Fruit fly (Drosophila melanogaster) S2 (cell line): ENCODE data around the gene CG14609.

Experiments used
- CG8478 ChIP-seq: fragments of >200 bp; optimal IDR thresholded peaks from 2 replicates; lab custom pipeline; 2018
- CTCF ChIP-seq, 2 experiments: fragments of >200 bp; optimal IDR thresholded peaks; 2 replicates each; lab custom pipeline; 2018

Gene CG14609

dm6 chr3R:7200670-7201069 lies at the start of gene CG14609:
Gene CG14609 (plus strand): TSS chr3R:7200970.
- TF ChIP-seq CTCF (optimal IDR thresholded peaks at IDR 0.05; lab: Kevin White, UChicago), result no peak
- TF ChIP-seq CG8478 (lab: Kevin White, UChicago), result no peak

DNA sequence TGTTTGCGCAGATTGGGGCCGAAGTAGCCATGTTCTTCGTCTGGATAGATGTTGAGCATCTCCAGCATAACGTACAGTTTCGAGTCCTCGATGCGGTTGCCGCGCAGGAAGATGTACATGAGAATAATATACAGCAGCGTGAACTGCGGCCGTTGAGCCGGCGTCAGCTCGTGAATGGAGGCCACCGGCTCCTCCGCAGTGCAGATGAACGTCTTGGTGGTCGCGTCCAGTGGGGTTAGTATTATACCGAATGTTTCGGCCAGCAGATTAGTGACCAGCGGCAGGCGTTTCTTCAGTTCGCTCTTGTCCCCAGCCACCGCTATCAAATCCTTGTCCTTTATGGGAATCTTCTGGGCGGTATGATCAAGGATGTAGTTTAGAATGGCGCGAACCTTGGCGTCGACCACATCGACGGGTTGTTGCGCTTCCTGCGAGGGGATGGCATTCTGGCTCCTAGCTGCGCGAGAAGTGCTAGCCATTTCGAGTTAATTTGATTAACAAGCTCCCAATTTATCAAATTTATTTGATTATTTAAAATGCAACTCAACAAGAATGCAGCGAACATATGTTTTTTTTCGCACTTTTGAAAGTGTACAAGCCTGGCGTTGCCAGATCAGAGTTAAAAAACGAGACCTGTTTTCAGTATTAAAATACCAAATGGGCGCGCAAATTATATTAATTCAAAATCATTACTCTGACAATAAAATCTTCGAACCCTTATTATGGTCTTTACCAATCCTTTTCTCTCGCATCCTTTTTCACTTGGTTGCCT lies 46.0 kb upstream of the CG14609 start, which contains the start of gene MAGE:
Gene MAGE, minus strand, starts transcription at position 595 of the 772 bp plus-strand sequence.
- TF ChIP-seq CG8478 (lab: Kevin White, UChicago) (no peak), CTCF (optimal IDR thresholded peaks at IDR 0.05; lab: Kevin White, UChicago) (no peak)

DNA sequence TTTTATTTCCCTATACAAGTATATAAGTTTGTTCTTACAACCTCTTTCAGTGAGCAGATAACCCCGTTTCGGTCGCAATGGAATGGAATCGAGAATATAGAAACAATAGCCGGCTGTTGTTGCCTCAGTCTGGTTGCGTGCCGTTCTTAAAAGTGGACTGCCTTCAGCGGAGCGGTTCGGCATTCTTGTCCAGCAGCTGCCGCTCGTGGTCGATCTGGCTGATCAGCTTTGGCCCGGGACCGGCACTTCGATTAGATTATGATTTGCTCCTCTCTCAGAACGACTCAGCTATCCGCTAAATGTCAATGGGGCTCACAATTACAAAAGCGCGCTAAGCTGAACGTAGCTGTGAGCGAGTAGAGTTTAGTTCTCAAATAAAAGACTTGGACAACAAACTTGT lies 43.7 kb upstream of the CG14609 start:
- TF ChIP-seq CG8478 (lab: Kevin White, UChicago) (no peak), CTCF (optimal IDR thresholded peaks at IDR 0.05; lab: Kevin White, UChicago) (no peak)

DNA sequence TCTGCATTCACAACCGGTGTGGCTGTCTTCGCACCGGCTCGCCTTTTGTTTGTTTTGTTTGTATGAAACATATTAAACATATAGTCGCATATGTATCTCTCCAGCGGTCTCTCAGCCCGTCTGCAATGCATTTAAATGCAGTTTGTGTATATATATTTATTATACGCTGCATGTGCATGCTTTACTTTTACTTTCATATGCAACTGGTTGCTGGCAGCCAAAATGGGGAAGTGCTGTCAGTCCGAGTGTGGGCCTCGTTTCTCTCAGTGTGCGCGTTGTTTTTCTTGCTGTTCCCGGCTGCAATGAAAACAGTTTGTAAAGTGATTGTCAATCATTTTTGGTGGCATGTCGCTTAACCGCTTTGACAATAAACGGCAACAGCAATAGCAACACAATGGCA lies 41.2 kb upstream of the CG14609 start:
- TF ChIP-seq CG8478 (lab: Kevin White, UChicago) (no peak), CTCF (optimal IDR thresholded peaks at IDR 0.05; lab: Kevin White, UChicago) (no peak)

DNA sequence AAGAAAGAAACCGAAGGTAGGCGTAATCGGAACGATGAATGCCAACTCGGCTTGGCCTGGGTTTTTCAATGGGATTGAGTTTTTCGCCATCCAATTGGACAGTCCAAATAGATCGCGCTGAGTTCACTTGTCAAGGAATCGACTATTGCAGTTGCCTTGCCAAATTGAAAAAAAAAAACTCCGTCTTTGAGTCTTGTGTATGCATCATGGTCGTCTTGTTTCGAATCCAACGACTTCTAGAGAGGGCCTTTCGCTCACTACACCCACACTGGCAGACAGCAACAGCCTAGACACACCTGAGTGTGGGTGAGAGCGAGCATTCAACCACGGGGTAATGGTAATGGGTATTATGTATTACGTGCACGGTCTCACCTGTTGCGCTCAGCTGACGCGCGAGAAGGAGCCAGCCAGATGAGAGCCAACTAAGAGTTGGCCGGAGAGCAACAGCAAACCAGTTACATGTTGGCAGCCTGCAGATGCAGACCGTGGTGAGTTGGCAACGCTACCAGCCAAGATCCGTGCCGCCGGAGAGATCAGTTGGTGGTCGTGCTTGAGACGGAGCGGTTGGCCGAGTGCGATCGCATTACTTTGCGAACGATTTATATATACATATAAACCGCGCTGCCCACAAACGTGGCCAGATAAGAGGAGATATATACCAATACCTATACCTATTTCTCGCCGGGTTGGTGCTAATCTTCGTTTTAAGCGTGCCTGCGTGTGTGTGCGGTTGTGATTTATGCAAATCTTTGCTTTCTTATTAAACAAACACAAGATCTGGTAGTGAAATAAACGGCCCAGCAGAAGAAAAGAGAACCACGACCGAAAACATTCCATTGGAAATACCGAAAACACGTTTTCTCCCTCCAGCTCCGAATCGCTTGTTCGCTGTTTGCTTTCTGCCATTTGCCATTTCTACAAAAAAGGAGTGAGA lies 38.1 kb upstream of the CG14609 start, which contains the start of gene sas:
Gene sas, plus strand, starts transcription at position 453 of the 934 bp plus-strand sequence.
- TF ChIP-seq CTCF (optimal IDR thresholded peaks at IDR 0.05; lab: Kevin White, UChicago) (no peak), CG8478 (lab: Kevin White, UChicago) (no peak)

DNA sequence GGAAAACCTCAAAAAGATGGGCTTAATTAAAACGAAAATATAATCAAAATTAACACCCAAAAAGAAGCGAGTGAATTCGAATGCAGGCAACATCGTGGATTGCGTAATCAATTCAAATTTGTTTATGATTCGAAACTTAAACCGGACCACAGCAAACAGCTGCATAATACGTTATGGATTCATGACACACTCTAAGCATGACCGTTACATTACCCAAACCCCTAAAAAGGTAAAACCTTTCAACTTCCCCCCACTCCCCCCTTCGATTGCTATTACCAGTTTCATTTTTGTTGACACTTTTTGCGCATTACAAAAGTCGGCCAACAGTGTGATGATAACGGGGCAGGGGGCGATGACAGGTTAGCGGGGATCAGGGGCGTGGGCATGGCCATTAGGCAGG lies 30.8 kb upstream of the CG14609 start:
- no peak for TF ChIP-seq CTCF (optimal IDR thresholded peaks at IDR 0.05; lab: Kevin White, UChicago)
- TF ChIP-seq CG8478 (lab: Kevin White, UChicago), result no peak

- TF ChIP-seq CTCF (optimal IDR thresholded peaks at IDR 0.05; lab: Kevin White, UChicago) (no peak), CG8478 (lab: Kevin White, UChicago) (no peak)
Observed at dm6 chr3R:7171384-7172099, 29.2 kb upstream of the CG14609 start.

DNA sequence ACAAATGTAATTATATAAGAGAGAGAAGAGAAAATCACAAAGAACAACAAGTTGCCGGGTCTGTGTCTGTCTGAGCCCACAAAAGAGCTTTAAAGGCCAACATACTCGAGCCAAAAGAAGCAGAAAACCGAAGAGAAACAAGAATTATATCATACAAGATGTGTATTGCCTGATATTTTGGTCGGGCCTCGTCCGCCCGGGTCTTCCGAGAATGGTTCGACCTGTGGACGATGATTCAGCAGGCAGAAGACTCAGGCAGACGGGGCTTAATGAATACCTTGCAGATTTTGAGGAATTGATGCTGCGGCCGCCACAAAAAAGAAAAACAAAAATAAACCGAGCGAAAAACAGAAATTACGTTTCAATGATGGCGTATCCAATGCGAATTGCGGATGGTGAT lies 27.8 kb upstream of the CG14609 start:
- TF ChIP-seq CTCF (optimal IDR thresholded peaks at IDR 0.05; lab: Kevin White, UChicago) (no peak), CG8478 (lab: Kevin White, UChicago) (no peak)

- TF ChIP-seq CG8478 (lab: Kevin White, UChicago) (no peak), CTCF (optimal IDR thresholded peaks at IDR 0.05; lab: Kevin White, UChicago) (no peak)
Observed at dm6 chr3R:7174755-7175154, 26.0 kb upstream of the CG14609 start.

- TF ChIP-seq CTCF (optimal IDR thresholded peaks at IDR 0.05; lab: Kevin White, UChicago) (no peak), CG8478 (lab: Kevin White, UChicago) (no peak)
Observed at dm6 chr3R:7186242-7187092, 14.3 kb upstream of the CG14609 start, which contains the start of the genes CG10055 and lap. Gene CG10055 (minus strand): TSS chr3R:7186673. Gene lap (plus strand): TSS chr3R:7186994.

- TF ChIP-seq CG8478 (lab: Kevin White, UChicago) (no peak), CTCF (optimal IDR thresholded peaks at IDR 0.05; lab: Kevin White, UChicago) (peak in 1 of 2 experiments; percentile 1)
Observed at dm6 chr3R:7187093-7187912, 13.5 kb upstream of the CG14609 start.

DNA sequence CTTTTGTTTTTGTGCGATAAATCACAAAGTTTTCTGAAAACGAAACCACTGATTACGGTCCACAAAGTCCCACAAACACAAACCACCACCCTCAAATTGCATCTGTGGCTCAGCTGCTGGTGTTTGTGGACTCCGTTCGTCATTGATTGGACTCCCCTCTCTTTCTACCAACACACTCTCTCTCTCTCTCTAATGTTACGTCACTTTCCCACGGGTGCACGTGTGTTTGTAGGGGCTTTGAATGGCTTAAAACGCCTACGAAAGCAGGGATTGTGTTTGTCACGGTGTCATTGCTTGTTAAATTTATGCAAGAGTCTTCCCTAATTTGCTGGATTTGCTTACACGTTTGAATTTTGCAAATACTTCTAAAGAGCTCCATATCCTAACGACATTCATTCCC lies 12.8 kb upstream of the CG14609 start:
- TF ChIP-seq CG8478 (lab: Kevin White, UChicago) (no peak), CTCF (optimal IDR thresholded peaks at IDR 0.05; lab: Kevin White, UChicago) (no peak)
